Fruit fly (Drosophila melanogaster): ENCODE data around the gene CG9360.

The CG9360 gene

DNA sequence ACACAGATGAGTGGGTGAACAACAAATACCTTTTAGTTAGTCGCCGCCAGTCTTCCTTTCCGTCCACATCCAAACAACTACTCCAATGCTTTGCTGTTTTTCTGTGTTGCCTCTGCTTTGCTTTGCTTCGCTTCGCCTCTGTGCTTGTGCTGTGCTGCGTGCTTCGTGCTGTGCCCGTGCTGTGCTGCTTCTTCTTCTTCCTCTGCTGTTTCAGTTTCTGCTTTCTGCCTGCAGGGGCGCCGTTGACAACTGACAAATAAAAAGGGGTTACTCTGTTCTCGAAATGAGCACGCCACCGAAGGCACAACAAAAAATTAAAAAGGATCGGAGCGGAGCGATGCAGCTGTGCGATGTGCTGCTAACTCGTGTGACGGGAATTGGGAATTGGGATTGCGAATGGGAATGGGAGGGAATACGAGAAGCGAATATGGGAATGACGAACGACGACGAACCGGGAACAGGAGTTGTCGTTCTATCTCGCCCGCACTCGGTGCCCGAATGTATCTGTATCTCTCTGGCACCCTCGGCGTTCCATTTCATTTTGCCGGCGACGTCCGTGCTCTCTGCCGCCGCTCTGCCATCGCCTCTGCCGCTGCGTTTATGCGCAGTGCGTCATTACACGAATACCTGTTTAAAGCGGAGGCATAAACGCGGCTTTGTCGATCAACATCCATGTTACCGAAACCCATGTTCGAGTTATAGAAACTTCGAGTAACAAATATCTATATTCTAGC is 49.7 kb downstream of the CG9360 start:
- peak; percentile 38; the same call in 1 of the 2 replicates for TF ChIP-seq rn (GFP tag; IDR thresholded peaks at IDR 0.05)
- TF ChIP-seq CG4496 (GFP tag; IDR thresholded peaks at IDR 0.05), result peak; percentile 86; the same call in 2 of the 3 replicates
- TF ChIP-seq CG32121 (GFP tag; IDR thresholded peaks at IDR 0.05), result peak; percentile 66
- TF ChIP-seq EcR (GFP tag; optimal IDR thresholded peaks at IDR 0.05), result no peak
- peak; percentile 59 for TF ChIP-seq Pif1B (GFP tag; optimal IDR thresholded peaks at IDR 0.05)
- no peak for TF ChIP-seq CG8159 (tag; optimal IDR thresholded peaks at IDR 0.05)
- no peak for TF ChIP-seq CG9948 (tag; optimal IDR thresholded peaks at IDR 0.05)
- no peak for TF ChIP-seq D1 (tag; optimal IDR thresholded peaks at IDR 0.05)
- peak; percentile 3 for TF ChIP-seq Pif1A (GFP tag; optimal IDR thresholded peaks at IDR 0.05)
- TF ChIP-seq CG8301 (tag; optimal IDR thresholded peaks at IDR 0.05), result no peak
- TF ChIP-seq gl (tag; optimal IDR thresholded peaks at IDR 0.05), result no peak
- peak; percentile 74 for TF ChIP-seq fd96Ca (GFP tag; IDR thresholded peaks at IDR 0.05)
- peak; percentile 75 for TF ChIP-seq Ets98B (GFP tag; IDR thresholded peaks at IDR 0.05)
- peak; percentile 37 for TF ChIP-seq CG17806 (tag; optimal IDR thresholded peaks at IDR 0.05)
- no peak for TF ChIP-seq CG14655 (GFP tag; optimal IDR thresholded peaks at IDR 0.05)
- no peak; the same call in 1 of the 2 replicates for TF ChIP-seq CG12605 (GFP tag; IDR thresholded peaks at IDR 0.05)
- no peak for TF ChIP-seq Snoo (tag; optimal IDR thresholded peaks at IDR 0.05)
- no peak; the same call in 1 of the 2 replicates for TF ChIP-seq CG10348 (GFP tag; IDR thresholded peaks at IDR 0.05)
- no peak for TF ChIP-seq CG34367 (tag; optimal IDR thresholded peaks at IDR 0.05)
- TF ChIP-seq CG13204 (GFP tag; optimal IDR thresholded peaks at IDR 0.05), result peak; percentile 8
- TF ChIP-seq CG15710 (tag; optimal IDR thresholded peaks at IDR 0.05), result no peak

- no peak; the same call in 1 of the 2 replicates for TF ChIP-seq CG12605 (GFP tag; IDR thresholded peaks at IDR 0.05)
- TF ChIP-seq rn (GFP tag; IDR thresholded peaks at IDR 0.05), result no peak
- TF ChIP-seq CG10348 (GFP tag; IDR thresholded peaks at IDR 0.05), result no peak
- no peak for TF ChIP-seq CG17806 (tag; optimal IDR thresholded peaks at IDR 0.05)
- TF ChIP-seq CG32121 (GFP tag; IDR thresholded peaks at IDR 0.05), result no peak
- peak; percentile 27 for TF ChIP-seq CG15710 (tag; optimal IDR thresholded peaks at IDR 0.05)
- peak; percentile 35 for TF ChIP-seq CG8159 (tag; optimal IDR thresholded peaks at IDR 0.05)
- TF ChIP-seq Snoo (tag; optimal IDR thresholded peaks at IDR 0.05), result no peak
- TF ChIP-seq EcR (GFP tag; optimal IDR thresholded peaks at IDR 0.05), result peak; percentile 0
- TF ChIP-seq CG14655 (GFP tag; optimal IDR thresholded peaks at IDR 0.05), result peak; percentile 59
- peak; percentile 40 for TF ChIP-seq CG13204 (GFP tag; optimal IDR thresholded peaks at IDR 0.05)
- peak; percentile 18 for TF ChIP-seq CG34367 (tag; optimal IDR thresholded peaks at IDR 0.05)
- TF ChIP-seq gl (tag; optimal IDR thresholded peaks at IDR 0.05), result peak; percentile 8
- TF ChIP-seq D1 (tag; optimal IDR thresholded peaks at IDR 0.05), result no peak
- TF ChIP-seq fd96Ca (GFP tag; IDR thresholded peaks at IDR 0.05), result peak; percentile 55; the same call in 1 of the 3 replicates
- no peak; the same call in 1 of the 2 replicates for TF ChIP-seq Ets98B (GFP tag; IDR thresholded peaks at IDR 0.05)
- TF ChIP-seq CG4496 (GFP tag; IDR thresholded peaks at IDR 0.05), result peak; percentile 59; the same call in 1 of the 3 replicates
- TF ChIP-seq CG8301 (tag; optimal IDR thresholded peaks at IDR 0.05), result peak; percentile 22
- no peak for TF ChIP-seq Pif1B (GFP tag; optimal IDR thresholded peaks at IDR 0.05)
- TF ChIP-seq CG9948 (tag; optimal IDR thresholded peaks at IDR 0.05), result no peak
- TF ChIP-seq Pif1A (GFP tag; optimal IDR thresholded peaks at IDR 0.05), result no peak
Observed at dm6 chrX:11713808-11714528, 50.4 kb downstream of the CG9360 start.
